Fruit fly (Drosophila melanogaster): ENCODE results near the gene Trm7-34.
A peak's percentile ranks its signal among the peaks of the same experiment; 100 is the strongest.

Gene Trm7-34

dm6 chr3R:21141341-21141740, 7.7 kb upstream of the Trm7-34 start:
- TF ChIP-seq ovo (GFP tag; optimal IDR thresholded peaks at IDR 0.05), result peak; percentile 66
- no peak for TF ChIP-seq cic (GFP tag; optimal IDR thresholded peaks at IDR 0.05)

dm6 chr3R:21140458-21140857, 6.8 kb upstream of the Trm7-34 start, which contains the start of gene SNF4Agamma:
Gene SNF4Agamma (plus strand): TSS chr3R:21140739.
- TF ChIP-seq pad (GFP tag; optimal IDR thresholded peaks at IDR 0.05) (no peak), CG12768 (GFP tag; optimal IDR thresholded peaks at IDR 0.05) (no peak), cic (GFP tag; optimal IDR thresholded peaks at IDR 0.05) (no peak), Hr96 (GFP tag; optimal IDR thresholded peaks at IDR 0.05) (no peak), CG11617 (GFP tag; optimal IDR thresholded peaks at IDR 0.05) (peak; percentile 20), ovo (GFP tag; optimal IDR thresholded peaks at IDR 0.05) (peak; percentile 13), Mnt (GFP tag; optimal IDR thresholded peaks at IDR 0.05) (peak; percentile 47), CG1620 (GFP tag; optimal IDR thresholded peaks at IDR 0.05) (peak; percentile 21), CG33017 (tag; optimal IDR thresholded peaks at IDR 0.05) (peak; percentile 36), cnc (optimal IDR thresholded peaks at IDR 0.05) (no peak), toe (GFP tag; optimal IDR thresholded peaks at IDR 0.05) (no peak), CG5204 (GFP tag; optimal IDR thresholded peaks at IDR 0.05) (no peak), CG7101 (tag; optimal IDR thresholded peaks at IDR 0.05) (peak; percentile 15), Crg-1 (GFP tag; optimal IDR thresholded peaks at IDR 0.05) (no peak), kay (GFP tag; ENCODE audit: borderline replicate concordance) (no peak), CG14711 (tag; optimal IDR thresholded peaks at IDR 0.05) (peak; percentile 98), bab1 (GFP tag; optimal IDR thresholded peaks at IDR 0.05) (peak; percentile 43)

dm6 chr3R:21138220-21138754, 4.6 kb upstream of the Trm7-34 start, which contains the start of gene meigo:
Gene meigo (plus strand): TSS chr3R:21138270.
- no peak for TF ChIP-seq CG5204 (GFP tag; optimal IDR thresholded peaks at IDR 0.05)
- peak; percentile 74 for TF ChIP-seq CG1620 (GFP tag; optimal IDR thresholded peaks at IDR 0.05)
- no peak for TF ChIP-seq kay (GFP tag; ENCODE audit: borderline replicate concordance)
- TF ChIP-seq Crg-1 (GFP tag; optimal IDR thresholded peaks at IDR 0.05), result peak; percentile 20
- peak; percentile 42 for TF ChIP-seq tj (GFP tag; optimal IDR thresholded peaks at IDR 0.05)
- no peak for TF ChIP-seq Hr96 (GFP tag; optimal IDR thresholded peaks at IDR 0.05)
- TF ChIP-seq bab1 (GFP tag; optimal IDR thresholded peaks at IDR 0.05), result peak; percentile 86
- peak; percentile 40 for TF ChIP-seq CG12768 (GFP tag; optimal IDR thresholded peaks at IDR 0.05)
- no peak for TF ChIP-seq cnc (optimal IDR thresholded peaks at IDR 0.05)
- peak; percentile 52 for TF ChIP-seq CG7045 (GFP tag; optimal IDR thresholded peaks at IDR 0.05)
- TF ChIP-seq ovo (GFP tag; optimal IDR thresholded peaks at IDR 0.05), result peak; percentile 40
- peak; percentile 78 for TF ChIP-seq CG33017 (tag; optimal IDR thresholded peaks at IDR 0.05)
- TF ChIP-seq Clk (GFP tag; optimal IDR thresholded peaks at IDR 0.05), result peak; percentile 30
- TF ChIP-seq CG14711 (tag; optimal IDR thresholded peaks at IDR 0.05), result peak; percentile 94
- TF ChIP-seq Mnt (GFP tag; optimal IDR thresholded peaks at IDR 0.05), result peak; percentile 70
- TF ChIP-seq cic (GFP tag; optimal IDR thresholded peaks at IDR 0.05), result peak; percentile 53
- TF ChIP-seq CG11617 (GFP tag; optimal IDR thresholded peaks at IDR 0.05), result peak; percentile 73
- peak; percentile 61 for TF ChIP-seq pad (GFP tag; optimal IDR thresholded peaks at IDR 0.05)
- TF ChIP-seq toe (GFP tag; optimal IDR thresholded peaks at IDR 0.05), result no peak
- TF ChIP-seq CG7101 (tag; optimal IDR thresholded peaks at IDR 0.05), result peak; percentile 77

- TF ChIP-seq cnc (optimal IDR thresholded peaks at IDR 0.05) (no peak), bab1 (GFP tag; optimal IDR thresholded peaks at IDR 0.05) (peak; percentile 55), toe (GFP tag; optimal IDR thresholded peaks at IDR 0.05) (no peak), CG11617 (GFP tag; optimal IDR thresholded peaks at IDR 0.05) (peak; percentile 66), CG7101 (tag; optimal IDR thresholded peaks at IDR 0.05) (peak; percentile 22), CG14711 (tag; optimal IDR thresholded peaks at IDR 0.05) (peak; percentile 31), CG7045 (GFP tag; optimal IDR thresholded peaks at IDR 0.05) (peak; percentile 13), pad (GFP tag; optimal IDR thresholded peaks at IDR 0.05) (peak; percentile 26)
These were observed 270 bp upstream of the Trm7-34 start, which contains the start of gene Usp8 for dm6 chr3R:21133951-21134350. Gene Usp8 (plus strand): TSS chr3R:21134262.

- no peak for TF ChIP-seq CG14711 (tag; optimal IDR thresholded peaks at IDR 0.05)
- no peak for TF ChIP-seq pad (GFP tag; optimal IDR thresholded peaks at IDR 0.05)
- peak; percentile 76 for TF ChIP-seq bab1 (GFP tag; optimal IDR thresholded peaks at IDR 0.05)
- no peak for TF ChIP-seq Hr96 (GFP tag; optimal IDR thresholded peaks at IDR 0.05)
- no peak for TF ChIP-seq toe (GFP tag; optimal IDR thresholded peaks at IDR 0.05)
These were observed 3.6 kb downstream of the Trm7-34 start, which contains the start of gene Ice2 for dm6 chr3R:21130050-21130449. Gene Ice2 (plus strand): TSS chr3R:21130216.

dm6 chr3R:21129617-21130016, 4.1 kb downstream of the Trm7-34 start, which contains the start of gene Obp93a:
Gene Obp93a (minus strand): TSS chr3R:21129717.
- TF ChIP-seq Hr96 (GFP tag; optimal IDR thresholded peaks at IDR 0.05) (no peak), CG1620 (GFP tag; optimal IDR thresholded peaks at IDR 0.05) (no peak), CG14711 (tag; optimal IDR thresholded peaks at IDR 0.05) (no peak), Mnt (GFP tag; optimal IDR thresholded peaks at IDR 0.05) (no peak), CG7101 (tag; optimal IDR thresholded peaks at IDR 0.05) (no peak), CG5204 (GFP tag; optimal IDR thresholded peaks at IDR 0.05) (no peak)

DNA sequence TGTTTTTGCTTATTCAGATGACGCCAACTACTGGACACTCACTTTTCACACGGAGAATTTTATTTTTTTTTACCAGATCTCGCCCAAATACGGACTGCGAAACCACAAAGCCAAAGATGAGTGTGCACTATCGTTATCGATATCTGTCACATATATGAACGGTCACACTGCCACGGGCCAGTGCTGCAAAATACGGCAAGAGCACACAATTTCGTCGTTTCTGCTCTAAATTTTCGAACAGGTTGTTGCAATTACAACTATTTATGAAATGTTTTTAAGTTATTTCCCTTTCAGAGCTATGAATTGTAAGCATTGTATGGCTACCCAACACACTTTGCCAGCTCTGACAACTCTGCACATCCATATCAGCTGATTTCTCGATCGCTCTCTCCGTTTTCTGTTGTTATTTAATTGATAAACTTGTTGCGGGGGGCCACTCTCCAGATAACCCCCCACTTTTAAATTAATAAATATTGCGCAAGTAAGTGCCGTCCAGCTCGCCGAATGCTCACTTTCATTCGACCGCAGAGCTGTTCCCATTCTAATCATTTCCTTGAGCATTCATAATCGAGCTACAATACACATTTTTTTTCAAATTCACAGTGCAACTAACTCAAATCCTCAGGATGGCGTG, 6.2 kb downstream of the Trm7-34 start, which contains the start of the genes slmb and CG5793:
TSS of gene slmb (minus strand) at position 134 of the 634 bp plus-strand sequence.
TSS of gene CG5793 (plus strand) at position 222 of the 634 bp plus-strand sequence.
- no peak for TF ChIP-seq kay (GFP tag; ENCODE audit: borderline replicate concordance)
- peak; percentile 67 for TF ChIP-seq ovo (GFP tag; optimal IDR thresholded peaks at IDR 0.05)
- peak; percentile 64 for TF ChIP-seq cic (GFP tag; optimal IDR thresholded peaks at IDR 0.05)
- TF ChIP-seq cnc (optimal IDR thresholded peaks at IDR 0.05), result peak in 1 of 2 experiments; percentile 87
- TF ChIP-seq pad (GFP tag; optimal IDR thresholded peaks at IDR 0.05), result peak; percentile 74
- TF ChIP-seq Mnt (GFP tag; optimal IDR thresholded peaks at IDR 0.05), result peak; percentile 70
- TF ChIP-seq Hr96 (GFP tag; optimal IDR thresholded peaks at IDR 0.05), result no peak
- TF ChIP-seq Clk (GFP tag; optimal IDR thresholded peaks at IDR 0.05), result peak; percentile 27
- TF ChIP-seq CG1620 (GFP tag; optimal IDR thresholded peaks at IDR 0.05), result peak; percentile 71
- peak; percentile 86 for TF ChIP-seq Crg-1 (GFP tag; optimal IDR thresholded peaks at IDR 0.05)
- TF ChIP-seq CG5204 (GFP tag; optimal IDR thresholded peaks at IDR 0.05), result no peak
- TF ChIP-seq toe (GFP tag; optimal IDR thresholded peaks at IDR 0.05), result no peak
- TF ChIP-seq CG33017 (tag; optimal IDR thresholded peaks at IDR 0.05), result peak; percentile 45
- peak; percentile 98 for TF ChIP-seq CG14711 (tag; optimal IDR thresholded peaks at IDR 0.05)
- TF ChIP-seq CG7101 (tag; optimal IDR thresholded peaks at IDR 0.05), result peak; percentile 78
- TF ChIP-seq CG12768 (GFP tag; optimal IDR thresholded peaks at IDR 0.05), result peak; percentile 20
- TF ChIP-seq CG7045 (GFP tag; optimal IDR thresholded peaks at IDR 0.05), result peak; percentile 24
- peak; percentile 62 for TF ChIP-seq bab1 (GFP tag; optimal IDR thresholded peaks at IDR 0.05)
- TF ChIP-seq tj (GFP tag; optimal IDR thresholded peaks at IDR 0.05), result peak; percentile 29
- peak; percentile 71 for TF ChIP-seq CG11617 (GFP tag; optimal IDR thresholded peaks at IDR 0.05)
